Worm (Caenorhabditis elegans) whole organism, midembryonic: Measurements from ENCODE around the gene T26C5.4.

Experiments
- T22C8.4 ChIP-seq: fragments of 200-800 bp; sonication (Bioruptor generic); IDR thresholded peaks from 2 replicates; pipeline ENCODE4 v1.3.6; 2022; ENCODE audit warnings: missing genetic modification characterization, missing compliant biosample characterization
- cog-1 ChIP-seq: sonication (generic microtip); optimal IDR thresholded peaks from 2 replicates; lab custom pipeline; 2016; ENCODE audit warnings: missing genetic modification characterization, missing compliant biosample characterization
- flt-1 ChIP-seq: fragments of 200-800 bp; sonication (Bioruptor generic); IDR thresholded peaks from 2 replicates; pipeline ENCODE4 v1.3.6; 2022; ENCODE audit warnings: missing genetic modification characterization, missing compliant biosample characterization
- klf-2 ChIP-seq: fragments of 200-800 bp; sonication (Bioruptor generic); conservative IDR thresholded peaks from 2 replicates; pipeline ENCODE4 v1.3.6; 2022; ENCODE audit warnings: missing genetic modification reagents, missing genetic modification characterization, missing compliant biosample characterization
- med-1 ChIP-seq: sonication (generic microtip); optimal IDR thresholded peaks from 2 replicates; lab custom pipeline; 2017; ENCODE audit warnings: missing genetic modification characterization, mild to moderate bottlenecking, missing compliant biosample characterization, antibody characterized with exemption, missing genetic modification reagents; ENCODE audit not compliant: insufficient read depth
- ref-1 ChIP-seq: fragments of 200-800 bp; sonication (Bioruptor generic); conservative IDR thresholded peaks from 2 replicates; pipeline ENCODE4 v1.3.6; 2022; ENCODE audit warnings: missing genetic modification reagents, missing genetic modification characterization, missing compliant biosample characterization
- tab-1 ChIP-seq: fragments of 200-800 bp; sonication (Bioruptor generic); IDR thresholded peaks from 2 replicates; pipeline ENCODE4 v1.3.6; 2022; ENCODE audit warnings: missing genetic modification characterization, missing compliant biosample characterization
- ztf-23 ChIP-seq: fragments of 200-800 bp; sonication (Bioruptor generic); IDR thresholded peaks from 2 replicates; pipeline ENCODE4 v1.3.6; 2022; ENCODE audit warnings: missing genetic modification reagents, missing genetic modification characterization, missing compliant biosample characterization
- ztf-29 ChIP-seq: fragments of 200-800 bp; sonication (Bioruptor generic); IDR thresholded peaks from 2 replicates; pipeline ENCODE4 v1.3.6; 2022; ENCODE audit warnings: missing genetic modification reagents, missing genetic modification characterization, missing compliant biosample characterization

The T26C5.4 gene

ce11 chrII:9262845-9263402, 12.6 kb upstream of the T26C5.4 start:
- no peak for TF ChIP-seq ref-1 (GFP tag; lab: Robert Waterston, UW)
- TF ChIP-seq ztf-23 = no peak
- no peak for TF ChIP-seq tab-1 (GFP tag; lab: Robert Waterston, UW)
- TF ChIP-seq flt-1 (GFP tag; lab: Robert Waterston, UW) = no peak
- TF ChIP-seq ztf-29 (GFP tag; lab: Robert Waterston, UW) = no peak
- TF ChIP-seq klf-2 (GFP tag; lab: Robert Waterston, UW) = no peak
- no peak for TF ChIP-seq cog-1
- TF ChIP-seq med-1 (GFP tag; lab: Kevin White, UChicago) = no peak
- TF ChIP-seq T22C8.4 (GFP tag; lab: Robert Waterston, UW) = no peak

ce11 chrII:9261931-9262562, 11.7 kb upstream of the T26C5.4 start, which contains the start of gene aqp-2:
aqp-2 (minus strand) TSS chrII:9261981.
- TF ChIP-seq ref-1 (GFP tag; lab: Robert Waterston, UW) = no peak
- TF ChIP-seq flt-1 (GFP tag; lab: Robert Waterston, UW) = no peak
- TF ChIP-seq klf-2 (GFP tag; lab: Robert Waterston, UW) = no peak
- no peak for TF ChIP-seq med-1 (GFP tag; lab: Kevin White, UChicago)
- no peak for TF ChIP-seq ztf-29 (GFP tag; lab: Robert Waterston, UW)
- TF ChIP-seq ztf-23 = no peak
- no peak for TF ChIP-seq cog-1
- TF ChIP-seq T22C8.4 (GFP tag; lab: Robert Waterston, UW) = no peak
- no peak for TF ChIP-seq tab-1 (GFP tag; lab: Robert Waterston, UW)

ce11 chrII:9261403-9261802, 11.1 kb upstream of the T26C5.4 start:
- TF ChIP-seq klf-2 (GFP tag; lab: Robert Waterston, UW) (no peak), T22C8.4 (GFP tag; lab: Robert Waterston, UW) (no peak), ztf-23 (no peak), flt-1 (GFP tag; lab: Robert Waterston, UW) (no peak), med-1 (GFP tag; lab: Kevin White, UChicago) (no peak), ztf-29 (GFP tag; lab: Robert Waterston, UW) (no peak), ref-1 (GFP tag; lab: Robert Waterston, UW) (no peak), tab-1 (GFP tag; lab: Robert Waterston, UW) (no peak), cog-1 (no peak)

DNA sequence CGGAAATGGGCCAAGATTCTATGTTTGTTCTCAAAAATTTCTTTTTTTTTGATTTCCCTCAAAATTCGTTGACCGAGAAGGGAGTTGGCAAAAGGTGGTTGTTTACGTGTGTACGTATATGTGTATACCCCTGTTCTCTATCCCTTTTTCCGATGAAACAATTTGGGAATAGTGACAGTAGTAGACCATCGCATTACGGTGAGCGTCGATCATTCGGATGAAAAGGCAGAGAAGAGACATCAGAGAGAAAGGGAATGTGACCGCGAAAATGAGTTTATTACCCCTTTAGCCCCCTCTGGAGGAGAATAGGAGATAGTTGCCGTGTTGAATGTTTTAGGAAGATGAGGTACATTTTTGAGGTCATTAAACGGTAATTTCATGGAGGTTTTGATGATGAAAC, 9.7 kb upstream of the T26C5.4 start:
- TF ChIP-seq cog-1 = no peak

DNA sequence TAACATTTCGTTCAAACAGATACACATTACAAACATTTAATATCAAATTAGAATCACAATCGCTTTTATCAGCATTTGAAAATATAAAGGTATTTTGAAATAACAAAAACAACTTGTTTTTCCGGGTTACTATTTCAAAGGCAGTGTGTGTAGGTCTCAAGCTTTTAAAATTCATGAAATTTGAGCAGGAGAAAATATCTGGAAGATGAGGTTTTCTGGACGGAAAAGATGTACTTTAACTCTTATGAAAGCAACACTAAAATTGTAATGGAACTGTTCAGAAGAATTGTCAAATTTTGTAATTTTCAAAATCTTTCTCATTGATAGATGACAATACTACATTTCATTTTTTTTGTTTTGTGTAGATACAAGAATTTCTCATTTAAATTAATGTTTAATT, 8.2 kb upstream of the T26C5.4 start:
- 0 out of 2 replicates have a peak, but pooled peaks have one; percentile 42 for TF ChIP-seq ztf-23
- no peak for TF ChIP-seq cog-1
- no peak for TF ChIP-seq med-1 (GFP tag; lab: Kevin White, UChicago)

DNA sequence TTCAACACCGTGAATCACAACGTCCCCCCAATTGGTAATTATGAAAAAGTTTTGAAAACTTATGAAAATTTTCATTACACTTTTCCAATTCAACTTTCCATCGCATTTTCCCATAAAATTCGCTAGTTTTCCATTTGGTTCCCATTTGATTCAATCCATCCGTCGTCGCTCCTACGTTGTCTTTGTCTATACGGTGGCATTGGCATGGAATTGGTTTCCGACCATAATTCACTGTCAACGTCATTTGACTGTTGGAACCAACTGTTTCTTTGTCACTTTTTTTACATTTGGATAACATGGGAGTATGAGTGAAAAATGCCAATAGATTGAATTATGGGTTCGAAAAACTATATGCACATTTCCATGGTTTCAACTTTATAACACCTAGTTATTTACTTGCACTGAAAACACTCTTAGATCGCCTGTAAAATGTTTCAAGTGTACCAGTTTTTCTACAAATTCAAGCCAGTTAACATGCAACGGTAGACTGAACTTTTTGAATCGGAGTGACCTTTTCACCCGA, 7.8 kb upstream of the T26C5.4 start:
- TF ChIP-seq cog-1 = peak; percentile 9
- TF ChIP-seq klf-2 (GFP tag; lab: Robert Waterston, UW) = no peak
- peak; percentile 52 for TF ChIP-seq flt-1 (GFP tag; lab: Robert Waterston, UW)
- TF ChIP-seq ztf-29 (GFP tag; lab: Robert Waterston, UW) = no peak
- TF ChIP-seq med-1 (GFP tag; lab: Kevin White, UChicago) = no peak
- no peak for TF ChIP-seq tab-1 (GFP tag; lab: Robert Waterston, UW)
- no peak for TF ChIP-seq ref-1 (GFP tag; lab: Robert Waterston, UW)
- no peak for TF ChIP-seq ztf-23
- 0 out of 2 replicates have a peak, but pooled peaks have one; percentile 11 for TF ChIP-seq T22C8.4 (GFP tag; lab: Robert Waterston, UW)

- TF ChIP-seq T22C8.4 (GFP tag; lab: Robert Waterston, UW) (no peak), klf-2 (GFP tag; lab: Robert Waterston, UW) (no peak), ztf-29 (GFP tag; lab: Robert Waterston, UW) (no peak), ztf-23 (no peak), cog-1 (no peak), ref-1 (GFP tag; lab: Robert Waterston, UW) (no peak), tab-1 (GFP tag; lab: Robert Waterston, UW) (no peak), flt-1 (GFP tag; lab: Robert Waterston, UW) (no peak), med-1 (GFP tag; lab: Kevin White, UChicago) (no peak)
Observed at ce11 chrII:9254187-9254586, 3.9 kb upstream of the T26C5.4 start, which contains the start of gene nlp-82. nlp-82 (minus strand) TSS chrII:9254287.

DNA sequence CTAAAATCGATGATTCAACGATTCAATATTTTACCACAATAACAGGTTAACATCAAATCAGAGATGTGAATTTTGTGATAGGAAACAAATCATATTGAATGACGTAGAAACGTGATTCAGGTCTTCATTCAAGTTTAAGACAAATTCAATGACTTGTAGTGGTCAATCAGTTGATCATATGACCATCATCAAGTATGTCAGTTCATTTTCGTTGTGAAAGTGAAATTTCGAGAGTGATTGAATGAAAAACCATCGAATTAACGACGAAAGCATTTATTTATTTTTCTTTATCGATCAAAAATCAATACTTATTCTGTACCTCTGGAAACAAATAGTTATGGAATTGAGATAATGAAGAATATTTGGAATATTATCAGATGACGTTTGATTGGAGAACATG, 1.2 kb upstream of the T26C5.4 start:
- no peak for TF ChIP-seq ztf-29 (GFP tag; lab: Robert Waterston, UW)
- TF ChIP-seq ref-1 (GFP tag; lab: Robert Waterston, UW) = no peak
- TF ChIP-seq med-1 (GFP tag; lab: Kevin White, UChicago) = no peak
- TF ChIP-seq flt-1 (GFP tag; lab: Robert Waterston, UW) = no peak
- no peak for TF ChIP-seq T22C8.4 (GFP tag; lab: Robert Waterston, UW)
- no peak for TF ChIP-seq klf-2 (GFP tag; lab: Robert Waterston, UW)
- TF ChIP-seq ztf-23 = no peak
- TF ChIP-seq tab-1 (GFP tag; lab: Robert Waterston, UW) = no peak
- TF ChIP-seq cog-1 = no peak

- TF ChIP-seq cog-1 = no peak
- no peak for TF ChIP-seq flt-1 (GFP tag; lab: Robert Waterston, UW)
- no peak for TF ChIP-seq tab-1 (GFP tag; lab: Robert Waterston, UW)
- no peak for TF ChIP-seq klf-2 (GFP tag; lab: Robert Waterston, UW)
Observed at ce11 chrII:9246648-9247047, 3.7 kb downstream of the T26C5.4 start, which contains the start of gene T26C5.5. T26C5.5 (minus strand) TSS chrII:9246748.
